Worm (Caenorhabditis elegans) whole organism, L4 larva: ENCODE measurements around the gene str-57.
A peak's percentile ranks its signal among the peaks of the same experiment; 100 is the strongest.

Source experiments
- T26A8.4 ChIP-seq: fragments of 200-800 bp; sonication (Bioruptor generic); IDR thresholded peaks from 2 replicates; pipeline ENCODE4 v1.3.6; 2022; ENCODE audit warnings: missing genetic modification characterization, missing compliant biosample characterization
- Y5F2A.4 ChIP-seq: fragments of 200-800 bp; sonication (Bioruptor generic); optimal IDR thresholded peaks from 2 replicates; lab custom pipeline; 2018; ENCODE audit warnings: mild to moderate bottlenecking, missing genetic modification characterization, missing compliant biosample characterization
- aha-1 ChIP-seq: fragments of 150-350 bp; peaks from one replicate; lab custom pipeline; 2014; ENCODE audit warnings: missing biosample characterization, missing genetic modification characterization
- aly-2 ChIP-seq: sonication (generic microtip); optimal IDR thresholded peaks from 2 replicates; lab custom pipeline; 2018; ENCODE audit warnings: missing biosample characterization, missing genetic modification characterization
- ceh-62 ChIP-seq: sonication (generic microtip); optimal IDR thresholded peaks from 2 replicates; lab custom pipeline; 2017; ENCODE audit warnings: missing biosample characterization, missing genetic modification characterization
- ceh-82 ChIP-seq: sonication (generic microtip); optimal IDR thresholded peaks from 2 replicates; lab custom pipeline; 2017; ENCODE audit warnings: missing biosample characterization, missing genetic modification characterization
- ces-1 ChIP-seq: fragments of 150-350 bp; sonication (generic microtip); optimal IDR thresholded peaks from 4 replicates; lab custom pipeline; 2014; ENCODE audit warnings: missing biosample characterization, missing genetic modification reagents, missing genetic modification characterization
- ctbp-1 ChIP-seq: fragments of 200-800 bp; sonication (Bioruptor generic); IDR thresholded peaks from 2 replicates; pipeline ENCODE4 v1.3.6; 2022; ENCODE audit warnings: missing genetic modification reagents, missing genetic modification characterization, missing compliant biosample characterization
- daf-16 ChIP-seq, 3 experiments: sonication (generic microtip); optimal IDR thresholded peaks; 2 replicates each; lab custom pipeline; 2016 to 2017; ENCODE audit warnings: missing genetic modification characterization in 3 of 3, missing genetic modification reagents in 3 of 3, mild to moderate bottlenecking in 2 of 3, missing compliant biosample characterization in 2 of 3, missing biosample characterization in 1 of 3, moderate library complexity in 1 of 3
- dmd-6 ChIP-seq: fragments of 200-800 bp; sonication (Bioruptor generic); IDR thresholded peaks from 2 replicates; pipeline ENCODE4 v1.3.6; 2022; ENCODE audit warnings: missing genetic modification reagents, missing genetic modification characterization, missing compliant biosample characterization
- dmd-9 ChIP-seq: fragments of 200-800 bp; sonication (Bioruptor generic); IDR thresholded peaks from 2 replicates; pipeline ENCODE4 v1.3.6; 2022; ENCODE audit warnings: missing genetic modification reagents, missing genetic modification characterization, missing compliant biosample characterization
- dve-1 ChIP-seq: sonication (generic microtip); optimal IDR thresholded peaks from 2 replicates; lab custom pipeline; 2017; ENCODE audit warnings: antibody characterized with exemption, mild to moderate bottlenecking, missing genetic modification characterization, missing compliant biosample characterization; ENCODE audit not compliant: insufficient read depth
- egl-43 ChIP-seq: fragments of 200-800 bp; sonication (Bioruptor generic); IDR thresholded peaks from 2 replicates; pipeline ENCODE4 v1.3.6; 2022; ENCODE audit warnings: missing genetic modification reagents, missing genetic modification characterization, missing compliant biosample characterization
- gei-8 ChIP-seq: fragments of 200-800 bp; sonication (Bioruptor generic); optimal IDR thresholded peaks from 2 replicates; lab custom pipeline; 2018; ENCODE audit warnings: mild to moderate bottlenecking, missing genetic modification characterization, missing compliant biosample characterization
- hif-1 ChIP-seq, 2 experiments: sonication (generic microtip); optimal IDR thresholded peaks; 2 replicates each; lab custom pipeline; 2016 to 2017; ENCODE audit warnings: missing compliant biosample characterization in 2 of 2, missing genetic modification characterization in 2 of 2, missing genetic modification reagents in 2 of 2, missing genotype in 2 of 2, mild to moderate bottlenecking in 1 of 2
- hlh-11 ChIP-seq: fragments of 200-800 bp; sonication (Bioruptor generic); optimal IDR thresholded peaks from 2 replicates; lab custom pipeline; 2018; ENCODE audit warnings: mild to moderate bottlenecking, missing genetic modification characterization, missing compliant biosample characterization
- hlh-30 ChIP-seq: sonication (generic microtip); optimal IDR thresholded peaks from 2 replicates; lab custom pipeline; 2017; ENCODE audit warnings: antibody characterized with exemption, mild to moderate bottlenecking, missing genetic modification characterization, missing compliant biosample characterization; ENCODE audit not compliant: insufficient read depth
- jun-1 ChIP-seq: fragments of 150-350 bp; optimal IDR thresholded peaks from 2 replicates; lab custom pipeline; 2014; ENCODE audit warnings: missing biosample characterization, missing genetic modification reagents, missing genetic modification characterization
- lsy-2 ChIP-seq, 2 experiments: fragments of 150-350 bp in 1 of 2; sonication (generic microtip) in 1 of 2; optimal IDR thresholded peaks; 2 replicates each; lab custom pipeline; 2014 to 2017; ENCODE audit warnings: missing biosample characterization in 2 of 2, missing genetic modification characterization in 2 of 2
- mdl-1 ChIP-seq, 2 experiments: fragments of 150-350 bp in 1 of 2; sonication (generic microtip) in 1 of 2; optimal IDR thresholded peaks; 2 replicates each; lab custom pipeline; 2014 to 2017; ENCODE audit warnings: missing biosample characterization in 2 of 2, missing genetic modification characterization in 2 of 2
- mep-1 ChIP-seq: fragments of 150-350 bp; sonication (generic microtip); optimal IDR thresholded peaks from 3 replicates; lab custom pipeline; 2014; ENCODE audit warnings: missing biosample characterization, missing genetic modification characterization
- mes-2 ChIP-seq: sonication (generic microtip); optimal IDR thresholded peaks from 2 replicates; lab custom pipeline; 2016; ENCODE audit warnings: missing genotype, mild to moderate bottlenecking, missing genetic modification characterization, missing compliant biosample characterization; ENCODE audit not compliant: poor library complexity, severe bottlenecking
- mxl-3 ChIP-seq: fragments of 200-800 bp; sonication (Bioruptor generic); optimal IDR thresholded peaks from 2 replicates; lab custom pipeline; 2018; ENCODE audit warnings: mild to moderate bottlenecking, missing genetic modification characterization, missing compliant biosample characterization
- nhr-111 ChIP-seq: fragments of 200-800 bp; sonication (Bioruptor generic); optimal IDR thresholded peaks from 2 replicates; lab custom pipeline; 2018; ENCODE audit warnings: mild to moderate bottlenecking, missing genetic modification characterization, missing compliant biosample characterization
- nhr-237 ChIP-seq: sonication (generic microtip); optimal IDR thresholded peaks from 2 replicates; lab custom pipeline; 2017; ENCODE audit warnings: missing biosample characterization, missing genetic modification characterization
- nhr-28 ChIP-seq: fragments of 150-350 bp; optimal IDR thresholded peaks from 2 replicates; lab custom pipeline; 2014; ENCODE audit warnings: missing biosample characterization, missing genetic modification characterization
- nhr-42 ChIP-seq: fragments of 200-800 bp; sonication (Bioruptor generic); IDR thresholded peaks from 2 replicates; pipeline ENCODE4 v1.3.6; 2022; ENCODE audit warnings: missing genetic modification characterization, missing compliant biosample characterization
- nhr-48 ChIP-seq: sonication (generic microtip); optimal IDR thresholded peaks from 2 replicates; lab custom pipeline; 2016; ENCODE audit warnings: mild to moderate bottlenecking, missing genetic modification characterization, missing compliant biosample characterization
- nhr-77 ChIP-seq: fragments of 150-350 bp; optimal IDR thresholded peaks from 2 replicates; lab custom pipeline; 2014; ENCODE audit warnings: missing biosample characterization, missing genetic modification characterization
- pha-4 ChIP-seq, 2 experiments: fragments of 150-350 bp in 1 of 2; fragments of 200-800 bp in 1 of 2; sonication (Bioruptor generic) in 1 of 2; IDR thresholded peaks in 1 of 2; optimal IDR thresholded peaks in 1 of 2; 2 replicates each; pipeline versions ENCODE4 v1.3.6 to Lab custom; 2014 to 2022; ENCODE audit warnings: missing genetic modification characterization in 2 of 2, missing genetic modification reagents in 2 of 2, missing biosample characterization in 1 of 2, missing compliant biosample characterization in 1 of 2
- pqm-1 ChIP-seq: sonication (generic microtip); optimal IDR thresholded peaks from 2 replicates; lab custom pipeline; 2017; ENCODE audit warnings: missing biosample characterization, missing genetic modification characterization
- set-16 ChIP-seq: fragments of 200-800 bp; sonication (Bioruptor generic); IDR thresholded peaks from 2 replicates; pipeline ENCODE4 v1.3.6; 2022; ENCODE audit warnings: missing genetic modification reagents, missing genetic modification characterization, missing compliant biosample characterization
- ztf-11 ChIP-seq: fragments of 150-350 bp; optimal IDR thresholded peaks from 2 replicates; lab custom pipeline; 2014; ENCODE audit warnings: missing biosample characterization, missing genetic modification characterization

str-57 gene

ce11 chrV:15873762-15874161 is 3.3 kb downstream of the str-57 start (continued):
- TF ChIP-seq hif-1 (tag; optimal IDR thresholded peaks at IDR 0.05; lab: Kevin White, UChicago) (peak; percentile 64 to 80), lsy-2 (tag; optimal IDR thresholded peaks at IDR 0.05; lab: Kevin White, UChicago) (peak in 1 of 2 experiments; percentile 42), Y5F2A.4 (peak; percentile 93)

ce11 chrV:15876308-15876707 is 5.9 kb downstream of the str-57 start, which contains the start of gene nhr-102:
Gene nhr-102 (minus strand): TSS chrV:15876408.
- no peak for TF ChIP-seq pqm-1 (tag; lab: Kevin White, UChicago)
- no peak for TF ChIP-seq nhr-42
- TF ChIP-seq T26A8.4 (GFP tag; lab: Robert Waterston, UW): 0 out of 2 replicates have a peak, but pooled peaks have one; percentile 26
- TF ChIP-seq dve-1: peak; percentile 2
- no peak for TF ChIP-seq nhr-237 (tag; lab: Kevin White, UChicago)
- TF ChIP-seq ztf-11 (tag; lab: Kevin White, UChicago): no peak
- TF ChIP-seq, all 104 proteins: peak for 2

DNA sequence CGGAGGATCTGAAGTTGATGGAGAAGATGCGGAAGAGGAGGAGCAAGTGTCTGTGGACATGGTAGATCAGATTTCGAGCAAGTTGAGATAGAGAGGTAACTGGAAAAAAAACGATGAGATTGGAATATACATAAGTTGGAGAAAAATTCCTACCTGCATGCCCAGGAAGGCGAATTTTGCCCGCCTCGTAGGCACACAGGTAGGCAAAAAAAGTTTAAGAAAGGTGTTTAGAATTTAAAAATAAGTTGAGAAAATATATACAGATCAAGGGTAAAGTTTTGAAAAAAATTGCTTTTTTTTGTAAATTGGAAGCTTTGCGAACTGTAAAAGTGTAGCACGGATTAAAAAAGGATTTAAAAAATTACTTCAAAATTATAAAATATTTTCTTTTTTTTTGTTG is 9.1 kb downstream of the str-57 start, which contains the start of gene nhr-84:
Gene nhr-84 (minus strand): TSS at position 101 of the 400 bp plus-strand sequence.
- TF ChIP-seq set-16 (GFP tag; lab: Robert Waterston, UW) (no peak), nhr-111 (no peak), ces-1 (GFP tag; lab: Kevin White, UChicago) (no peak), ceh-82 (tag; lab: Kevin White, UChicago) (no peak), mes-2 (tag; lab: Kevin White, UChicago) (no peak), nhr-48 (no peak), aly-2 (no peak), pha-4 (GFP tag; IDR thresholded peaks at IDR 0.05; lab: Robert Waterston, UW) (no peak), pha-4 (tag; optimal IDR thresholded peaks at IDR 0.05; lab: Kevin White, UChicago) (no peak), ctbp-1 (GFP tag; lab: Robert Waterston, UW) (no peak), mep-1 (tag; lab: Kevin White, UChicago) (no peak), gei-8 (no peak), aha-1 (tag; lab: Kevin White, UChicago) (no peak), ceh-62 (tag; lab: Kevin White, UChicago) (no peak), mxl-3 (no peak)

DNA sequence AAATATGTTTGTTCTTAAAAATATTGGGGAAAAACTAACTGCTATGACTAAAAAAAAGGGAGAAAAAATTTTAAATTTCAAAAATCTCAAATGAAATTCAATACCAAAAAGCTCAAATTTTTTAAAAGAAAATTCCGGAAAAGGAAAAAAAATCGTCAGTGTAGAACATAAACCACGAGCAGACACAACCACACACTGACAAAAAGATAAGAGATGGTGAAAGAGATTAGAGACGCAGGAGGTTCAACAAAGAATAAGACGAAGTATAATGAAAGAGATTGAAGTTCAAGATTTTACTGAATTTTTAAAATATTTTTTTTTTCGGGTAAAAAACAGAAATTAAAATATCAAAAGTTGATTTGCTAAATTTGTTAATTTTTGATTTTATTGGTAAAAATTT is 9.6 kb downstream of the str-57 start:
- TF ChIP-seq nhr-28 (tag; lab: Kevin White, UChicago): peak; percentile 81
- TF ChIP-seq lsy-2 (tag; optimal IDR thresholded peaks at IDR 0.05; lab: Kevin White, UChicago): peak in 1 of 2 experiments; percentile 14
- TF ChIP-seq ceh-82 (tag; lab: Kevin White, UChicago): no peak
- TF ChIP-seq mdl-1 (tag; optimal IDR thresholded peaks at IDR 0.05; lab: Kevin White, UChicago): peak in 1 of 2 experiments; percentile 36
- TF ChIP-seq pqm-1 (tag; lab: Kevin White, UChicago): peak; percentile 59
- peak; percentile 6 for TF ChIP-seq hlh-11
- no peak for TF ChIP-seq daf-16 (GFP tag; optimal IDR thresholded peaks at IDR 0.05; lab: Kevin White, UChicago)
- TF ChIP-seq daf-16 (tag; optimal IDR thresholded peaks at IDR 0.05; lab: Kevin White, UChicago): peak; percentile 26
- TF ChIP-seq dmd-6 (GFP tag; lab: Robert Waterston, UW): peak; percentile 82
- TF ChIP-seq egl-43 (GFP tag; lab: Robert Waterston, UW): no peak
- peak; percentile 55 for TF ChIP-seq dve-1
- TF ChIP-seq jun-1 (tag; lab: Kevin White, UChicago): no peak
- peak; percentile 16 for TF ChIP-seq mep-1 (tag; lab: Kevin White, UChicago)
- peak; percentile 40 for TF ChIP-seq hlh-30 (tag; lab: Kevin White, UChicago)
- no peak for TF ChIP-seq ces-1 (GFP tag; lab: Kevin White, UChicago)
- no peak for TF ChIP-seq dmd-9 (GFP tag; lab: Robert Waterston, UW)
- TF ChIP-seq nhr-77 (tag; lab: Kevin White, UChicago): no peak
- TF ChIP-seq, all 104 proteins: peak for 10
